Worm (Caenorhabditis elegans): ENCODE measurements around the gene trx-3.
A peak's percentile ranks its signal among the peaks of the same experiment; 100 is the strongest.

The trx-3 gene

DNA sequence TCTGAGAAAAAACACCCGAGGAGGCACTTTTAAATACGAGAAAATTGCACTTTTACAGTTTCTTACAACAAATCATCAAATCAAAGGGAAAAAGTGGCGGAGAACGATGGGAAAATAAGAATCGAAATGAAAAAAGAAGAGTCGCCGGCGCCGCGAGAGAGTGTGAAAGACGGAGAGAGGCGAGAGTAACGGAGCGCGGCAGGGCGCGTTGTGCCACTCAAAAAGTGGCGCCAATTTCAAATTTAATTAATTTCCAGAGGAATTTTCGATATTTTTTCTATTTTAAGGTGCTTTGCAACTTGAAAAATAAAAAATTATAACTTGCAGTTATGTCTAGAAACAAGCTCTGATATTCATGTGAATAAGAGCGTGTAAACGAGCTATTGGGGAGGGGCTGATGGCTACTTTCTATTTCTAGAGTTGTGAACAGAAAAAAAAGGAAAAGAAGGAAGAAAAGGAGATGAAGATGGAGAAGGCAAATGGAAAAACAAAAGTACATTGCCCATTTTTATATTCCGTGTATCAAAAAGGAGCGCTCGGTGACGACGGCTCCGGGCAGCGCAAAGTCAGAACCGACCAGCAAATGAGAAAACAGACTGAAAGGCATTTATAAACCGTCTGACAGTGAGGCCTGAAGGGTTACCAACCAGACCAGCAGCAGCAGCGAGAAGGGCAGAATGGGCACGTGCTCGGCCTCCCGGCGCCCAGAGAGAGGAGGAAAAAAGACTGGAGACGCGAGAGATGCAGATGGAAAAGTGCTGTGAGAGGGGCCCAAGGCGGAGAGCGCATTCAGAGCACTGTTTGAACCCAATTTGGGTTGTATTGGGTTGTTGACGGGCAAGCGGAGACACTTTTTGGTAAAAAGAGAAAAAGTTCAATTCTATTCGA lies 15.7 kb upstream of the trx-3 start (continued):
- TF ChIP-seq ceh-20 (GFP tag; IDR thresholded peaks at IDR 0.05) (peak; percentile 32; the same call in 1 of the 2 replicates), lin-38 (GFP tag; IDR thresholded peaks at IDR 0.05) (peak; percentile 68), lim-7 (GFP tag; IDR thresholded peaks at IDR 0.05) (peak; percentile 45; the same call in 1 of the 2 replicates), mes-2 (tag; optimal IDR thresholded peaks at IDR 0.05; ENCODE audit: poor library complexity, severe bottlenecking) (peak; percentile 48), dmd-6 (GFP tag; IDR thresholded peaks at IDR 0.05) (peak; percentile 45), lsy-2 (tag; optimal IDR thresholded peaks at IDR 0.05) (peak in 1 of 2 experiments; percentile 40), ctbp-1 (GFP tag; IDR thresholded peaks at IDR 0.05) (peak; percentile 35; the same call in 1 of the 2 replicates), saeg-2 (GFP tag; IDR thresholded peaks at IDR 0.05) (0 out of 2 replicates have a peak, but pooled peaks have one; percentile 11), daf-16 (GFP tag; optimal IDR thresholded peaks at IDR 0.05) (peak in 1 of 2 experiments; percentile 15), daf-16 (tag; optimal IDR thresholded peaks at IDR 0.05) (peak; percentile 71), set-16 (GFP tag; IDR thresholded peaks at IDR 0.05) (peak; percentile 92), ZK337.2 (GFP tag; IDR thresholded peaks at IDR 0.05) (peak; percentile 47; the same call in 1 of the 2 replicates), spr-1 (tag; optimal IDR thresholded peaks at IDR 0.05) (no peak), madf-9 (GFP tag; conservative IDR thresholded peaks at IDR 0.05) (0 out of 2 replicates have a peak, but pooled peaks have one; percentile 30), egl-43 (GFP tag; IDR thresholded peaks at IDR 0.05) (peak; percentile 59; the same call in 1 of the 2 replicates), nhr-6 (tag; optimal IDR thresholded peaks at IDR 0.05) (peak; percentile 45), mdl-1 (tag; optimal IDR thresholded peaks at IDR 0.05) (peak; percentile 71 to 92), T26A8.4 (GFP tag; IDR thresholded peaks at IDR 0.05) (0 out of 2 replicates have a peak, but pooled peaks have one; percentile 27), mxl-2 (GFP tag; conservative IDR thresholded peaks at IDR 0.05) (peak; percentile 65; the same call in 1 of the 2 replicates), tra-1 (GFP tag; IDR thresholded peaks at IDR 0.05) (0 out of 2 replicates have a peak, but pooled peaks have one; percentile 39), nhr-48 (tag; optimal IDR thresholded peaks at IDR 0.05) (no peak), mxl-3 (GFP tag; optimal IDR thresholded peaks at IDR 0.05) (peak; percentile 76), F10B5.3 (tag; optimal IDR thresholded peaks at IDR 0.05) (no peak), hif-1 (tag; optimal IDR thresholded peaks at IDR 0.05) (peak in 1 of 2 experiments; percentile 6), mep-1 (tag; optimal IDR thresholded peaks at IDR 0.05) (peak; percentile 14), sdz-12 (GFP tag; optimal IDR thresholded peaks at IDR 0.05) (no peak)

DNA sequence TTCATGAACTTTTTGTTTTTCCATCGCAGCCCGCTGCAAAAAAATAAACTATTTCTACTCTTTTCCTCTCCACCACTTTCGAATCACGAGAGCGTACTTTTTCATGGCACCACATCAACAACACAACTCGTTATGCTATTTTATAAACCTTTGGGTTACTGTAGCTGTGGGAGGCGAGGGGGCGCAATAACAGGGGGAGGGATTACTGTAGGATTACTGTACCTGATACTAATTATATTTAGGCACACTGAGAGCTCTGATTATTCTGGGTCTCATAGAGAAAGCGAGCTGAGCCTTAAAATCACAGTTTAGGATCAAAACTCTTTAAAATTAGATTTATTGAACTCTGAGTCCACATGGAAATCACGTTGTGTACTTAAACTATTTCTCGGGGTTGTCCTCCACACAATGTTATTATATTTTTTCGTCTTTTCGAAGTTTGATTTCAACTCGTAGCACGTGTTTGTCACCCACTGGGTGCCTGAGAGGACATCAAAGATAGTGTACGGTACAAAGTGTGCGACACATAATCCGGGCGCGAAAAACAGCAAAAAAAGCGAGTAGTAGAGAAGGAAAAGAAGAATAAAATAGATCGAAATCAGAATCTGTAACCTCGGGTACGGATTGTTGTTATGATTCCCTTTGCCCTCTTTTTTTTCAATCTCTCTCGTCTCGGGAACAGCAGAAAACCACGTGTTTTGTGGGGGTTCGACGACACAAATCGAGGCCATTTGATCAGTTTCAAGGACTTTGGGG lies 14.2 kb upstream of the trx-3 start:
- TF ChIP-seq mep-1 (tag; optimal IDR thresholded peaks at IDR 0.05): peak; percentile 44
- peak; percentile 13 for TF ChIP-seq spr-3 (GFP tag; optimal IDR thresholded peaks at IDR 0.05)
- peak; percentile 38 for TF ChIP-seq dmd-6 (GFP tag; IDR thresholded peaks at IDR 0.05)
- TF ChIP-seq nhr-25 (tag; optimal IDR thresholded peaks at IDR 0.05; ENCODE audit: borderline replicate concordance, insufficient read depth): peak; percentile 23
- TF ChIP-seq lin-38 (GFP tag; IDR thresholded peaks at IDR 0.05): no peak
- no peak for TF ChIP-seq duxl-1 (tag; optimal IDR thresholded peaks at IDR 0.05; ENCODE audit: poor library complexity)
- TF ChIP-seq mxl-3 (GFP tag; optimal IDR thresholded peaks at IDR 0.05): peak; percentile 83
- TF ChIP-seq daf-16 (GFP tag; optimal IDR thresholded peaks at IDR 0.05): no peak
- TF ChIP-seq daf-16 (tag; optimal IDR thresholded peaks at IDR 0.05): peak; percentile 61
- TF ChIP-seq nhr-48 (tag; optimal IDR thresholded peaks at IDR 0.05): peak; percentile 65
- TF ChIP-seq unc-39 (tag; optimal IDR thresholded peaks at IDR 0.05): no peak
- 0 out of 2 replicates have a peak, but pooled peaks have one; percentile 46 for TF ChIP-seq tra-1 (GFP tag; IDR thresholded peaks at IDR 0.05)
- peak; percentile 17 for TF ChIP-seq nhr-11 (tag; optimal IDR thresholded peaks at IDR 0.05)
- TF ChIP-seq hlh-11 (tag; optimal IDR thresholded peaks at IDR 0.05): peak; percentile 62
- TF ChIP-seq Y75B8A.6 (GFP tag; IDR thresholded peaks at IDR 0.05): peak; percentile 34; the same call in 1 of the 2 replicates
- TF ChIP-seq hmg-1.1 (GFP tag; IDR thresholded peaks at IDR 0.05): peak; percentile 17; the same call in 1 of the 2 replicates
- TF ChIP-seq T26A8.4 (GFP tag; IDR thresholded peaks at IDR 0.05): peak; percentile 10; the same call in 1 of the 2 replicates
- no peak for TF ChIP-seq set-16 (GFP tag; IDR thresholded peaks at IDR 0.05)
- TF ChIP-seq dmd-9 (GFP tag; IDR thresholded peaks at IDR 0.05): peak; percentile 60; the same call in 1 of the 2 replicates
- peak; percentile 69 for TF ChIP-seq nhr-28 (tag; optimal IDR thresholded peaks at IDR 0.05)
- peak; percentile 36 for TF ChIP-seq dve-1 (tag; optimal IDR thresholded peaks at IDR 0.05; ENCODE audit: insufficient read depth)
- TF ChIP-seq madf-9 (GFP tag; conservative IDR thresholded peaks at IDR 0.05): no peak
- TF ChIP-seq hlh-30 (tag; optimal IDR thresholded peaks at IDR 0.05; ENCODE audit: insufficient read depth): peak; percentile 84
- TF ChIP-seq mdt-29 (GFP tag; IDR thresholded peaks at IDR 0.05): peak; percentile 12; the same call in 1 of the 2 replicates
- TF ChIP-seq cey-2 (tag; optimal IDR thresholded peaks at IDR 0.05; ENCODE audit: borderline replicate concordance, insufficient read depth): no peak
- peak; percentile 97 for TF ChIP-seq aha-1 (tag)
